In the genomic region with DNA sequence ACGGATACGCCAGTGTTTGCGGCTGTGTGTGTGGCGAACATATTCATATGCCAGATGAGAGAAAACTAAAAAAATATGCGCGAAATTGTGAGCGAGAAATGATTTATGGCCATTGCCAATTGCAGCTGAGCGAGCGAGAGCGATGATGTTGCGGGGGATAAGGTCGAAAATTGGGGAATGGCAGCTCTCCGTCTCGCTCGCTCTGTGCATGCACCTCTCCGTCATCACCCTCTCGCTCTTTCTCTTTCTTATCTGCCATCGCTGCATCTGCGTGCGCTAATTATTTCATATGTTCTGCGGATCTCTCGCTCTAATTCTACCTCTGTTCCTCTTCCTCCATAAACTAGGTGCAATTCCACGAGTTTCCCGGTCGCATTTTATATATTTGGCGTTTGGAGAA, we compare ENCODE assay signal across 1 fruit fly cellular context.
TF ChIP-seq lines count a peak whose summit lies in the region.

No protein-coding gene starts in this region.

TF ChIP-seq in whole organism, embryonic, 481 proteins besides CTCF, POLR2A, EP300 and RAD21 (continued from another document):
- no peak for TF ChIP-seq CG10565 (GFP tag; optimal IDR thresholded peaks at IDR 0.05; lab: Kevin White, UChicago)
